Worm (Caenorhabditis elegans): ENCODE data around the gene Y39C12A.9.

DNA sequence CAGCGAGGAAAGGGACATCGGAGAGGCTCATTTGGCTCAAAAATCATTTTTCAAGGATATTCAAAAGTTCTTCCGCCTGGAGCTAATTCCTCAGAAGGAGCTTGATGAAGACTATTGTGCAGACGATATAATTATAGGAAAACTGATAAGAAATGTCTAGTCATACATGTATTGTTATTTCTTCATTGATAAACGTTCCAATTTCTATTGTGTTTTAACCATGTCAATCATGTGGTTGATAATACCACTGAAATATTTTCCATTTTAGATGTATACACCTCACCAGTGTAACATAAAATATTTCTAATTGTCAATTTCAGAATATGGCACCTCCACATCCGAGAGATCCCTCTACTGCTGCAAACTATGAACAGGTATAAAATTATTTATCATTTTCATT, 20.3 kb upstream of the Y39C12A.9 start, which contains the start of gene ltah-1.1:
- TF ChIP-seq lin-13 (tag; optimal IDR thresholded peaks at IDR 0.05) (no peak), mep-1 (tag; optimal IDR thresholded peaks at IDR 0.05) (no peak), pha-4 (tag; optimal IDR thresholded peaks at IDR 0.05) (no peak), nhr-76 (tag; optimal IDR thresholded peaks at IDR 0.05) (no peak), nhr-237 (tag; optimal IDR thresholded peaks at IDR 0.05) (no peak), ztf-11 (tag; optimal IDR thresholded peaks at IDR 0.05) (no peak), nhr-12 (tag; optimal IDR thresholded peaks at IDR 0.05) (no peak), nhr-2 (tag; optimal IDR thresholded peaks at IDR 0.05) (no peak)

Measured in whole organism, mixed stage, embryonic.